Fruit fly (Drosophila melanogaster) whole organism, prepupa: ENCODE results near the gene Gr22c.

Experiments used
- CG10631 ChIP-seq: fragments of 200-800 bp; sonication (Bioruptor generic); optimal IDR thresholded peaks from 2 replicates; lab custom pipeline; 2016; ENCODE audit warnings: missing biosample characterization, missing genetic modification characterization
- CG11294 ChIP-seq: fragments of 200-800 bp; sonication (Bioruptor generic); IDR thresholded peaks from 2 replicates; pipeline ENCODE4 v1.3.6; 2022; ENCODE audit warnings: missing biosample characterization, missing genetic modification characterization
- CG11762 ChIP-seq: fragments of 200-800 bp; sonication (Bioruptor generic); optimal IDR thresholded peaks from 3 replicates; lab custom pipeline; 2016; ENCODE audit warnings: missing biosample characterization, missing genetic modification characterization; ENCODE audit not compliant: insufficient read depth
- CG11902 ChIP-seq: fragments of 200-800 bp; sonication (Bioruptor generic); optimal IDR thresholded peaks from 3 replicates; lab custom pipeline; 2016; ENCODE audit warnings: missing biosample characterization, missing genetic modification characterization
- CG1621 ChIP-seq: fragments of 200-800 bp; sonication (Bioruptor generic); optimal IDR thresholded peaks from 3 replicates; lab custom pipeline; 2018; ENCODE audit warnings: missing biosample characterization, mild to moderate bottlenecking, missing genetic modification characterization
- CG16779 ChIP-seq: fragments of 200-800 bp; sonication (Bioruptor generic); optimal IDR thresholded peaks from 3 replicates; lab custom pipeline; 2017; ENCODE audit warnings: missing biosample characterization, mild to moderate bottlenecking, missing genetic modification characterization
- CG3032 ChIP-seq: fragments of 200-800 bp; optimal IDR thresholded peaks from 2 replicates; lab custom pipeline; 2019; ENCODE audit warnings: missing biosample characterization, mild to moderate bottlenecking, missing genetic modification characterization, moderate library complexity
- CG31627 ChIP-seq: fragments of 200-800 bp; sonication (Bioruptor generic); optimal IDR thresholded peaks from 3 replicates; lab custom pipeline; 2016; ENCODE audit warnings: missing biosample characterization, missing genetic modification characterization
- CG32006 ChIP-seq: fragments of 200-800 bp; sonication (Bioruptor generic); optimal IDR thresholded peaks from 3 replicates; lab custom pipeline; 2017; ENCODE audit warnings: missing biosample characterization, mild to moderate bottlenecking, missing genetic modification characterization
- CG34406 ChIP-seq: fragments of 200-800 bp; sonication (Bioruptor generic); optimal IDR thresholded peaks from 3 replicates; lab custom pipeline; 2016; ENCODE audit warnings: missing biosample characterization, missing genetic modification characterization
- CG4318 ChIP-seq: fragments of 200-800 bp; sonication (Bioruptor generic); optimal IDR thresholded peaks from 3 replicates; lab custom pipeline; 2017; ENCODE audit warnings: missing biosample characterization, mild to moderate bottlenecking, missing genetic modification characterization
- CG6163 ChIP-seq: fragments of 200-800 bp; sonication (Bioruptor generic); IDR thresholded peaks from 3 replicates; pipeline ENCODE4 v1.3.6; 2022; ENCODE audit warnings: missing biosample characterization, missing genetic modification characterization
- CG6792 ChIP-seq: fragments of 200-800 bp; sonication (Bioruptor generic); optimal IDR thresholded peaks from 3 replicates; lab custom pipeline; 2016; ENCODE audit warnings: missing biosample characterization, missing genetic modification characterization
- CG6808 ChIP-seq: fragments of 200-800 bp; sonication (Bioruptor generic); optimal IDR thresholded peaks from 3 replicates; lab custom pipeline; 2017; ENCODE audit warnings: missing biosample characterization, missing genetic modification characterization, mild to moderate bottlenecking, moderate library complexity, missing genetic modification reagents
- CG6854 ChIP-seq: fragments of 200-800 bp; sonication (Bioruptor generic); optimal IDR thresholded peaks from 2 replicates; lab custom pipeline; 2017; ENCODE audit warnings: missing biosample characterization, mild to moderate bottlenecking, missing genetic modification characterization
- CG7368 ChIP-seq: fragments of 200-800 bp; sonication (Bioruptor generic); optimal IDR thresholded peaks from 3 replicates; lab custom pipeline; 2016; ENCODE audit warnings: missing biosample characterization, missing genetic modification characterization
- CG8319 ChIP-seq: fragments of 200-800 bp; sonication (Bioruptor generic); optimal IDR thresholded peaks from 3 replicates; lab custom pipeline; 2016; ENCODE audit warnings: missing biosample characterization, missing genetic modification characterization
- CG8632 ChIP-seq: fragments of 200-800 bp; sonication (Bioruptor generic); optimal IDR thresholded peaks from 3 replicates; lab custom pipeline; 2016; ENCODE audit warnings: missing biosample characterization, missing genetic modification characterization
- CG9139 ChIP-seq: fragments of 200-800 bp; sonication (Bioruptor generic); optimal IDR thresholded peaks from 3 replicates; lab custom pipeline; 2017; ENCODE audit warnings: missing biosample characterization, mild to moderate bottlenecking, missing genetic modification characterization
- Eip75B ChIP-seq: fragments of 200-800 bp; sonication (Bioruptor generic); optimal IDR thresholded peaks from 3 replicates; lab custom pipeline; 2016; ENCODE audit warnings: missing biosample characterization, missing genetic modification characterization
- Eip78C ChIP-seq: fragments of 200-800 bp; sonication (Bioruptor generic); peaks from one replicate; lab custom pipeline; 2016; ENCODE audit warnings: missing biosample characterization, missing genetic modification characterization
- Ets21C ChIP-seq: fragments of 200-800 bp; sonication (Bioruptor generic); optimal IDR thresholded peaks from 3 replicates; lab custom pipeline; 2016; ENCODE audit warnings: missing biosample characterization, missing genetic modification characterization
- Ets96B ChIP-seq: fragments of 200-800 bp; optimal IDR thresholded peaks from 2 replicates; lab custom pipeline; 2019; ENCODE audit warnings: missing biosample characterization, mild to moderate bottlenecking, missing genetic modification characterization, moderate library complexity
- Gug ChIP-seq: fragments of 200-800 bp; sonication (Bioruptor generic); IDR thresholded peaks from 2 replicates; pipeline ENCODE4 v1.3.6; 2022; ENCODE audit warnings: missing biosample characterization, missing genetic modification characterization
- Hr38 ChIP-seq: sonication (Bioruptor generic); optimal IDR thresholded peaks from 2 replicates; lab custom pipeline; 2016; ENCODE audit warnings: missing biosample characterization, missing genetic modification characterization
- Hr4 ChIP-seq: fragments of 200-800 bp; sonication (Bioruptor generic); optimal IDR thresholded peaks from 3 replicates; lab custom pipeline; 2016; ENCODE audit warnings: missing biosample characterization, missing genetic modification characterization
- Met ChIP-seq: fragments of 200-800 bp; sonication (Bioruptor generic); optimal IDR thresholded peaks from 3 replicates; lab custom pipeline; 2016; ENCODE audit warnings: missing biosample characterization, missing genetic modification characterization
- OdsH ChIP-seq: fragments of 200-800 bp; sonication (Bioruptor generic); optimal IDR thresholded peaks from 3 replicates; lab custom pipeline; 2016; ENCODE audit warnings: missing biosample characterization, missing genetic modification characterization
- Smox ChIP-seq: fragments of 200-800 bp; sonication (Bioruptor generic); optimal IDR thresholded peaks from 3 replicates; lab custom pipeline; 2016; ENCODE audit warnings: missing biosample characterization, missing genetic modification characterization
- Sox102F ChIP-seq: fragments of 200-800 bp; sonication (Bioruptor generic); optimal IDR thresholded peaks from 2 replicates; lab custom pipeline; 2016; ENCODE audit warnings: missing biosample characterization, mild to moderate bottlenecking, missing genetic modification characterization
- Sox14 ChIP-seq: fragments of 200-800 bp; sonication (Bioruptor generic); optimal IDR thresholded peaks from 3 replicates; lab custom pipeline; 2016; ENCODE audit warnings: missing biosample characterization, missing genetic modification characterization
- Sox15 ChIP-seq: fragments of 200-800 bp; sonication (Bioruptor generic); optimal IDR thresholded peaks from 3 replicates; lab custom pipeline; 2016; ENCODE audit warnings: missing biosample characterization, missing genetic modification characterization
- achi ChIP-seq: fragments of 200-800 bp; sonication (Bioruptor generic); optimal IDR thresholded peaks from 3 replicates; lab custom pipeline; 2016; ENCODE audit warnings: missing biosample characterization, missing genetic modification characterization
- acj6 ChIP-seq: fragments of 200-800 bp; sonication (Bioruptor generic); optimal IDR thresholded peaks from 3 replicates; lab custom pipeline; 2016; ENCODE audit warnings: missing biosample characterization, missing genetic modification characterization
- cyc ChIP-seq: fragments of 200-800 bp; sonication (Bioruptor generic); optimal IDR thresholded peaks from 3 replicates; lab custom pipeline; 2016; ENCODE audit warnings: missing biosample characterization, missing genetic modification characterization
- dac ChIP-seq: fragments of 200-800 bp; sonication (Bioruptor generic); optimal IDR thresholded peaks from 2 replicates; lab custom pipeline; 2017; ENCODE audit warnings: missing biosample characterization, mild to moderate bottlenecking, missing genetic modification characterization
- dsx ChIP-seq: fragments of 200-800 bp; optimal IDR thresholded peaks from 3 replicates; lab custom pipeline; 2019; ENCODE audit warnings: missing biosample characterization, mild to moderate bottlenecking, missing genetic modification characterization, moderate library complexity; ENCODE audit not compliant: poor library complexity, severe bottlenecking
- eg ChIP-seq: fragments of 200-800 bp; sonication (Bioruptor generic); IDR thresholded peaks from 3 replicates; pipeline ENCODE4 v1.3.6; 2022; ENCODE audit warnings: missing biosample characterization, missing genetic modification characterization
- esn ChIP-seq: fragments of 200-800 bp; sonication (Bioruptor generic); optimal IDR thresholded peaks from 2 replicates; lab custom pipeline; 2016; ENCODE audit warnings: missing biosample characterization, mild to moderate bottlenecking, missing genetic modification characterization, moderate library complexity
- fd59A ChIP-seq: fragments of 200-800 bp; sonication (Bioruptor generic); optimal IDR thresholded peaks from 2 replicates; lab custom pipeline; 2017; ENCODE audit warnings: missing biosample characterization, mild to moderate bottlenecking, missing genetic modification characterization, missing genetic modification reagents
- lz ChIP-seq: fragments of 200-800 bp; sonication (Bioruptor generic); optimal IDR thresholded peaks from 3 replicates; lab custom pipeline; 2016; ENCODE audit warnings: missing biosample characterization, missing genetic modification characterization
- net ChIP-seq: fragments of 200-800 bp; sonication (Bioruptor generic); optimal IDR thresholded peaks from 3 replicates; lab custom pipeline; 2016; ENCODE audit warnings: missing biosample characterization, missing genetic modification characterization
- pdm3 ChIP-seq: fragments of 200-800 bp; sonication (Bioruptor generic); optimal IDR thresholded peaks from 3 replicates; lab custom pipeline; 2016; ENCODE audit warnings: missing biosample characterization, missing genetic modification characterization
- svp ChIP-seq: fragments of 200-800 bp; sonication (Bioruptor generic); peaks from one replicate; lab custom pipeline; 2016; ENCODE audit warnings: missing biosample characterization, missing genetic modification characterization
- vri ChIP-seq: fragments of 200-800 bp; sonication (Bioruptor generic); optimal IDR thresholded peaks from 3 replicates; lab custom pipeline; 2016; ENCODE audit warnings: missing biosample characterization, mild to moderate bottlenecking, missing genetic modification characterization

Gr22c gene

dm6 chr2L:1791723-1792122 lies at the start of gene Gr22c:
TSS of gene Gr22c (minus strand) at chr2L:1791823.
- TF ChIP-seq dsx (no peak), svp (peak; percentile 13)

dm6 chr2L:1839019-1839418 lies 47.4 kb upstream of the Gr22c start:
- TF ChIP-seq Eip75B (GFP tag; lab: Kevin White, UChicago) (no peak), dac (GFP tag; lab: Kevin White, UChicago) (no peak), Gug (GFP tag; lab: Robert Waterston, UW) (no peak), CG6808 (GFP tag; lab: Kevin White, UChicago) (no peak), vri (GFP tag; lab: Kevin White, UChicago) (no peak), Hr4 (GFP tag; lab: Kevin White, UChicago) (no peak), Smox (GFP tag; lab: Kevin White, UChicago) (no peak), eg (GFP tag; lab: Robert Waterston, UW) (0 out of 3 replicates have a peak, but pooled peaks have one; percentile 31), svp (peak; percentile 8), achi (GFP tag; lab: Kevin White, UChicago) (no peak), esn (GFP tag; lab: Kevin White, UChicago) (no peak), Sox14 (no peak), CG32006 (GFP tag; lab: Kevin White, UChicago) (peak; percentile 17), lz (GFP tag; lab: Kevin White, UChicago) (no peak), CG1621 (tag; lab: Kevin White, UChicago) (no peak), CG6163 (GFP tag; lab: Robert Waterston, UW) (0 out of 3 replicates have a peak, but pooled peaks have one; percentile 26)

DNA sequence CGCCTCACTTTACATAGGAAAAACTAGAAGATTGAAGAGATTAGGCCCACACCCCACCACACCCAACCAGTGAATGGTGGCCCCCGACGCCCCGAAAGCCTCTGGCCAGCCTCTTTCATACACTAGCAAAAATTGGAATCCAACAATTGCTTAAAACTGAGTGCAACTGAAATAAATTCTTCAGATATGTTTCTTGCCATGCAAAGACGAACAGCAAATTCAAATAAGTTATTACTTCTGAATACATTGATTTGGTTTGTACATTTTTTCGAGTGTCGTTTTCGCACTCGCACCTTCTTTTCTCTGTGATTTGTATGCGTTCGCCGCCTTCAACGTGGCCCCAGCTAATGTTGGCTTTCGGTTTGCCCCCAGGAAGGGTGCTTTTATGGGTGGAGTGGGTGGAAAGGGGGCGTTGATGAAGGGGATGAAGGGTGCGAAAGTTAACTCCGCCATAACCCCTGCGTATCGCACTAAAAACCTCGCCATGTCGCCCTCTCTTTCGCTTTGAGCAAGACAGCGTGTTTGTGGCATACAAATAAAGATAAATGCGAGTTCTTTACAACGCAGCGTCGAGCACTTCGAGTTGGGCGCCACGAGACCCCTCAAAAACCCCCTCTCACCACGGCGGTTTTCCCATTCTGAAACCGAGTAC lies 46.2 kb upstream of the Gr22c start:
- TF ChIP-seq OdsH (GFP tag; lab: Kevin White, UChicago) (peak; percentile 9), CG16779 (tag; lab: Kevin White, UChicago) (no peak), CG11902 (no peak), net (no peak), Sox15 (GFP tag; lab: Kevin White, UChicago) (no peak), Met (GFP tag; lab: Kevin White, UChicago) (no peak), CG31627 (no peak), Ets21C (no peak), CG6854 (GFP tag; lab: Kevin White, UChicago) (no peak), CG34406 (GFP tag; lab: Kevin White, UChicago) (no peak), acj6 (GFP tag; lab: Kevin White, UChicago) (no peak), cyc (GFP tag; lab: Kevin White, UChicago) (no peak), CG11762 (GFP tag; lab: Kevin White, UChicago) (no peak), CG8319 (GFP tag; lab: Kevin White, UChicago) (no peak), Sox14 (no peak), CG9139 (GFP tag; lab: Kevin White, UChicago) (no peak), fd59A (GFP tag; lab: Kevin White, UChicago) (no peak), dac (GFP tag; lab: Kevin White, UChicago) (peak; percentile 0), Ets96B (peak; percentile 1), CG6792 (no peak), achi (GFP tag; lab: Kevin White, UChicago) (peak; percentile 4), esn (GFP tag; lab: Kevin White, UChicago) (no peak), dsx (no peak), svp (peak; percentile 59), CG7368 (GFP tag; lab: Kevin White, UChicago) (no peak), Smox (GFP tag; lab: Kevin White, UChicago) (no peak), CG1621 (tag; lab: Kevin White, UChicago) (no peak), CG8632 (GFP tag; lab: Kevin White, UChicago) (no peak), CG10631 (GFP tag; lab: Kevin White, UChicago) (no peak), Hr38 (GFP tag; lab: Kevin White, UChicago) (no peak), Hr4 (GFP tag; lab: Kevin White, UChicago) (no peak), pdm3 (GFP tag; lab: Kevin White, UChicago) (no peak), Eip78C (GFP tag; lab: Kevin White, UChicago) (peak; percentile 42), Gug (GFP tag; lab: Robert Waterston, UW) (0 out of 2 replicates have a peak, but pooled peaks have one; percentile 17), CG4318 (no peak), eg (GFP tag; lab: Robert Waterston, UW) (peak; percentile 52; the same call in 2 of the 3 replicates), CG11294 (no peak), CG3032 (no peak), Sox102F (GFP tag; lab: Kevin White, UChicago) (no peak), vri (GFP tag; lab: Kevin White, UChicago) (no peak), CG32006 (GFP tag; lab: Kevin White, UChicago) (peak; percentile 37)
